Worm (Caenorhabditis elegans) whole organism, L1 larva: ENCODE measurements around the gene lgc-39.

Experiments used
- aha-1 ChIP-seq: fragments of 150-350 bp; optimal IDR thresholded peaks from 2 replicates; lab custom pipeline; 2014; ENCODE audit warnings: missing biosample characterization, missing genetic modification characterization
- ceh-82 ChIP-seq, 3 experiments: fragments of 150-350 bp in 1 of 3; sonication (generic microtip) in 2 of 3; optimal IDR thresholded peaks; 2 replicates each; lab custom pipeline; 2014 to 2017; ENCODE audit warnings: missing biosample characterization in 3 of 3, missing genetic modification characterization in 3 of 3
- ces-1 ChIP-seq: fragments of 150-350 bp; optimal IDR thresholded peaks from 2 replicates; lab custom pipeline; 2014; ENCODE audit warnings: missing biosample characterization, missing genetic modification reagents, missing genetic modification characterization
- dsc-1 ChIP-seq: sonication (generic microtip); optimal IDR thresholded peaks from 2 replicates; lab custom pipeline; 2016; ENCODE audit warnings: mild to moderate bottlenecking, missing genetic modification characterization, missing compliant biosample characterization
- lin-13 ChIP-seq: fragments of 150-350 bp; optimal IDR thresholded peaks from 2 replicates; lab custom pipeline; 2014; ENCODE audit warnings: missing biosample characterization, missing genetic modification reagents, missing genetic modification characterization
- lin-39 ChIP-seq: fragments of 150-350 bp; optimal IDR thresholded peaks from 2 replicates; lab custom pipeline; 2014; ENCODE audit warnings: missing biosample characterization, missing genetic modification reagents, missing genetic modification characterization
- nhr-12 ChIP-seq: sonication (generic microtip); optimal IDR thresholded peaks from 2 replicates; lab custom pipeline; 2017; ENCODE audit warnings: missing biosample characterization, missing genetic modification characterization
- nhr-28 ChIP-seq: fragments of 150-350 bp; optimal IDR thresholded peaks from 2 replicates; lab custom pipeline; 2014; ENCODE audit warnings: missing biosample characterization, missing genetic modification characterization
- pax-3 ChIP-seq: fragments of 200-800 bp; sonication (Bioruptor generic); optimal IDR thresholded peaks from 2 replicates; lab custom pipeline; 2018; ENCODE audit warnings: mild to moderate bottlenecking, missing genetic modification characterization, moderate library complexity, missing compliant biosample characterization

DNA sequence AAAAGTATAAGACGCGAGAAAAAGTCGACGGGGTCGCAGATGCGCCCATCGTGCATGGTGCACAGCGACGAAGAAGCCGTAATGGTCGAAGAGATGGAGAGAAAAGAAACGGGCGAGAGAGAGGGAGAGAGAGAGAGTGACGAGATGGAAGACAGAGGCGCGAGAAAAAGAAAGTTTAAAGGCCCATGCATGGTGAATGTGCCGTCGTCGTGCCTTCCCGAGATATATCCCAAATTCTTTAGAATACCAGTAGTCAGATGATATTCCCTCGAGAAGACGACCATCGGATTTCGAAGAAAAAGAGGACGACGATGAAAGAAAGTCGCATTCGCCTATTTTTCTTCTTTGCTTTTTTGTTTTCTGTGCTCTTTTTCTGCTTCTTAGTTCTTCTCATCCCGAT is 40.7 kb downstream of the lgc-39 start:
- no peak for TF ChIP-seq dsc-1 (tag; lab: Kevin White, UChicago)
- no peak for TF ChIP-seq ces-1 (GFP tag; lab: Kevin White, UChicago)
- no peak for TF ChIP-seq lin-13 (GFP tag; lab: Kevin White, UChicago)
- TF ChIP-seq pax-3 (tag; lab: Kevin White, UChicago) = no peak
- TF ChIP-seq lin-39 (tag; lab: Kevin White, UChicago) = no peak
- no peak for TF ChIP-seq nhr-12 (tag; lab: Kevin White, UChicago)
- TF ChIP-seq aha-1 = no peak
- TF ChIP-seq ceh-82 (tag; optimal IDR thresholded peaks at IDR 0.05; lab: Kevin White, UChicago) = peak in 1 of 3 experiments; percentile 19
- no peak for TF ChIP-seq nhr-28 (tag; lab: Kevin White, UChicago)
